Worm (Caenorhabditis elegans) whole organism, late embryonic: ENCODE measurements around the gene cdk-1.

ENCODE experiments used
- C08G9.2 ChIP-seq: sonication (generic microtip); optimal IDR thresholded peaks from 2 replicates; lab custom pipeline; 2016; ENCODE audit warnings: mild to moderate bottlenecking, missing genetic modification characterization, moderate library complexity, missing compliant biosample characterization
- C38D4.7 ChIP-seq: fragments of 200-800 bp; sonication (Bioruptor generic); optimal IDR thresholded peaks from 2 replicates; lab custom pipeline; 2018; ENCODE audit warnings: mild to moderate bottlenecking, missing genetic modification characterization, moderate library complexity, missing compliant biosample characterization
- K09A11.1 ChIP-seq: sonication (generic microtip); optimal IDR thresholded peaks from 2 replicates; lab custom pipeline; 2017; ENCODE audit warnings: antibody characterized with exemption, mild to moderate bottlenecking, missing genetic modification characterization, missing compliant biosample characterization; ENCODE audit not compliant: insufficient read depth
- T23F11.4 ChIP-seq: fragments of 200-800 bp; sonication (Bioruptor generic); optimal IDR thresholded peaks from 2 replicates; lab custom pipeline; 2018; ENCODE audit warnings: mild to moderate bottlenecking, missing genetic modification characterization, missing compliant biosample characterization
- ahr-1 ChIP-seq: sonication (generic microtip); optimal IDR thresholded peaks from 2 replicates; lab custom pipeline; 2016; ENCODE audit warnings: missing genetic modification characterization, missing compliant biosample characterization
- ama-1 ChIP-seq: fragments of 150-350 bp; optimal IDR thresholded peaks from 2 replicates; lab custom pipeline; 2014
- ceh-14 ChIP-seq: sonication (generic microtip); optimal IDR thresholded peaks from 2 replicates; lab custom pipeline; 2016; ENCODE audit warnings: missing genotype, missing genetic modification characterization, missing compliant biosample characterization
- ceh-18 ChIP-seq: sonication (generic microtip); optimal IDR thresholded peaks from 2 replicates; lab custom pipeline; 2016; ENCODE audit warnings: missing genetic modification characterization, missing compliant biosample characterization
- ceh-19 ChIP-seq: fragments of 200-800 bp; sonication (Bioruptor generic); optimal IDR thresholded peaks from 2 replicates; lab custom pipeline; 2018; ENCODE audit warnings: mild to moderate bottlenecking, missing genetic modification characterization, missing compliant biosample characterization
- ceh-30 ChIP-seq: fragments of 150-350 bp; optimal IDR thresholded peaks from 2 replicates; lab custom pipeline; 2014; ENCODE audit warnings: missing biosample characterization, missing genetic modification characterization
- ceh-31 ChIP-seq: sonication (generic microtip); optimal IDR thresholded peaks from 2 replicates; lab custom pipeline; 2016; ENCODE audit warnings: missing genetic modification characterization, missing compliant biosample characterization
- ceh-34 ChIP-seq: sonication (generic microtip); optimal IDR thresholded peaks from 2 replicates; lab custom pipeline; 2016; ENCODE audit warnings: mild to moderate bottlenecking, missing genetic modification characterization, missing compliant biosample characterization
- ceh-48 ChIP-seq: sonication (generic microtip); optimal IDR thresholded peaks from 2 replicates; lab custom pipeline; 2016; ENCODE audit warnings: missing genetic modification characterization, inconsistent platforms, missing compliant biosample characterization
- ceh-6 ChIP-seq: fragments of 200-800 bp; sonication (Bioruptor generic); optimal IDR thresholded peaks from 2 replicates; lab custom pipeline; 2018; ENCODE audit warnings: mild to moderate bottlenecking, missing genetic modification characterization, missing compliant biosample characterization
- ceh-9 ChIP-seq: sonication (generic microtip); optimal IDR thresholded peaks from 2 replicates; lab custom pipeline; 2016; ENCODE audit warnings: mild to moderate bottlenecking, missing genetic modification characterization, inconsistent platforms, missing compliant biosample characterization
- dve-1 ChIP-seq: sonication (generic microtip); optimal IDR thresholded peaks from 2 replicates; lab custom pipeline; 2017; ENCODE audit warnings: antibody characterized with exemption, mild to moderate bottlenecking, missing genetic modification characterization, missing compliant biosample characterization
- elt-2 ChIP-seq: sonication (generic microtip); optimal IDR thresholded peaks from 2 replicates; lab custom pipeline; 2016; ENCODE audit warnings: missing genetic modification reagents, missing genetic modification characterization, missing compliant biosample characterization
- elt-4 ChIP-seq: sonication (generic microtip); optimal IDR thresholded peaks from 2 replicates; lab custom pipeline; 2016; ENCODE audit warnings: missing genetic modification characterization, missing compliant biosample characterization
- ets-4 ChIP-seq: sonication (generic microtip); optimal IDR thresholded peaks from 2 replicates; lab custom pipeline; 2016; ENCODE audit warnings: missing genetic modification characterization, missing compliant biosample characterization
- eyg-1 ChIP-seq: sonication (generic microtip); optimal IDR thresholded peaks from 2 replicates; lab custom pipeline; 2016; ENCODE audit warnings: missing genotype, missing genetic modification characterization, missing compliant biosample characterization
- fax-1 ChIP-seq: sonication (generic microtip); optimal IDR thresholded peaks from 2 replicates; lab custom pipeline; 2016; ENCODE audit warnings: missing genotype, missing genetic modification characterization, missing compliant biosample characterization
- fkh-10 ChIP-seq: fragments of 150-350 bp; optimal IDR thresholded peaks from 2 replicates; lab custom pipeline; 2014; ENCODE audit warnings: missing biosample characterization, missing genetic modification reagents, missing genetic modification characterization
- fkh-6 ChIP-seq: sonication (generic microtip); optimal IDR thresholded peaks from 2 replicates; lab custom pipeline; 2016; ENCODE audit warnings: missing genetic modification characterization, missing compliant biosample characterization
- gmeb-2 ChIP-seq: sonication (generic microtip); optimal IDR thresholded peaks from 2 replicates; lab custom pipeline; 2016; ENCODE audit warnings: missing genetic modification characterization, inconsistent platforms, missing compliant biosample characterization
- hlh-30 ChIP-seq: sonication (generic microtip); optimal IDR thresholded peaks from 2 replicates; lab custom pipeline; 2017; ENCODE audit warnings: antibody characterized with exemption, missing genetic modification characterization, missing compliant biosample characterization; ENCODE audit not compliant: insufficient read depth
- nfya-1 ChIP-seq: sonication (generic microtip); optimal IDR thresholded peaks from 2 replicates; lab custom pipeline; 2017; ENCODE audit warnings: missing genetic modification characterization, mild to moderate bottlenecking, missing compliant biosample characterization, antibody characterized with exemption, moderate library complexity
- pha-2 ChIP-seq: sonication (generic microtip); optimal IDR thresholded peaks from 2 replicates; lab custom pipeline; 2017; ENCODE audit warnings: mild to moderate bottlenecking, missing genetic modification characterization, missing compliant biosample characterization
- pqm-1 ChIP-seq: sonication (generic microtip); optimal IDR thresholded peaks from 2 replicates; lab custom pipeline; 2016; ENCODE audit warnings: missing genetic modification characterization, missing compliant biosample characterization
- ref-2 ChIP-seq: sonication (generic microtip); optimal IDR thresholded peaks from 2 replicates; lab custom pipeline; 2016; ENCODE audit warnings: missing genetic modification characterization, missing compliant biosample characterization
- rnt-1 ChIP-seq: sonication (generic microtip); optimal IDR thresholded peaks from 2 replicates; lab custom pipeline; 2016; ENCODE audit warnings: missing genetic modification characterization, missing compliant biosample characterization
- sox-2 ChIP-seq: fragments of 200-800 bp; sonication (Bioruptor generic); IDR thresholded peaks from 2 replicates; pipeline ENCODE4 v1.3.6; 2022; ENCODE audit warnings: missing genetic modification reagents, missing genetic modification characterization, missing compliant biosample characterization
- sox-4 ChIP-seq: sonication (generic microtip); optimal IDR thresholded peaks from 2 replicates; lab custom pipeline; 2017; ENCODE audit warnings: mild to moderate bottlenecking, missing genetic modification characterization, inconsistent platforms, missing compliant biosample characterization
- syd-9 ChIP-seq: sonication (generic microtip); optimal IDR thresholded peaks from 2 replicates; lab custom pipeline; 2016; ENCODE audit warnings: mild to moderate bottlenecking, missing genetic modification characterization, moderate library complexity, missing compliant biosample characterization
- tbx-2 ChIP-seq: sonication (generic microtip); optimal IDR thresholded peaks from 2 replicates; lab custom pipeline; 2016; ENCODE audit warnings: missing genetic modification characterization, missing compliant biosample characterization
- ttx-3 ChIP-seq: sonication (generic microtip); optimal IDR thresholded peaks from 2 replicates; lab custom pipeline; 2016; ENCODE audit warnings: missing genetic modification reagents, missing genetic modification characterization, missing compliant biosample characterization
- unc-42 ChIP-seq: sonication (generic microtip); optimal IDR thresholded peaks from 2 replicates; lab custom pipeline; 2016; ENCODE audit warnings: missing genotype, missing genetic modification characterization, missing compliant biosample characterization
- unc-86 ChIP-seq: sonication (generic microtip); optimal IDR thresholded peaks from 2 replicates; lab custom pipeline; 2016; ENCODE audit warnings: missing genetic modification characterization, missing compliant biosample characterization
- zip-5 ChIP-seq: sonication (generic microtip); optimal IDR thresholded peaks from 2 replicates; lab custom pipeline; 2016; ENCODE audit warnings: missing genetic modification characterization, missing compliant biosample characterization
- ztf-16 ChIP-seq: sonication (generic microtip); optimal IDR thresholded peaks from 2 replicates; lab custom pipeline; 2017; ENCODE audit warnings: missing genetic modification characterization, missing compliant biosample characterization

The cdk-1 gene

ce11 chrIII:9779080-9779479 is 31.8 kb downstream of the cdk-1 start:
- TF ChIP-seq ceh-9 (tag; lab: Kevin White, UChicago), result no peak
- no peak for TF ChIP-seq C38D4.7
- no peak for TF ChIP-seq ceh-19
- TF ChIP-seq gmeb-2 (tag; lab: Kevin White, UChicago), result no peak
- TF ChIP-seq ceh-14 (tag; lab: Kevin White, UChicago), result no peak
- TF ChIP-seq pqm-1 (tag; lab: Kevin White, UChicago), result no peak
- TF ChIP-seq C08G9.2 (tag; lab: Kevin White, UChicago), result no peak
- TF ChIP-seq ztf-16 (tag; lab: Kevin White, UChicago), result no peak
- no peak for TF ChIP-seq ama-1
- no peak for TF ChIP-seq syd-9 (tag; lab: Kevin White, UChicago)
- TF ChIP-seq dve-1, result no peak
- TF ChIP-seq ceh-48, result no peak
- no peak for TF ChIP-seq ceh-31 (tag; lab: Kevin White, UChicago)
- TF ChIP-seq fkh-6 (tag; lab: Kevin White, UChicago), result no peak
- TF ChIP-seq fax-1, result no peak
- TF ChIP-seq zip-5, result no peak
- no peak for TF ChIP-seq rnt-1 (tag; lab: Kevin White, UChicago)
- TF ChIP-seq tbx-2, result no peak

ce11 chrIII:9780254-9780653 is 33.0 kb downstream of the cdk-1 start, which contains the start of gene sqv-3:
sqv-3 (minus strand) TSS chrIII:9780354.
- TF ChIP-seq elt-4, result no peak
- TF ChIP-seq ref-2 (tag; lab: Kevin White, UChicago), result no peak
- no peak for TF ChIP-seq nfya-1 (tag; lab: Kevin White, UChicago)
- TF ChIP-seq pha-2, result no peak
- no peak for TF ChIP-seq ahr-1 (tag; lab: Kevin White, UChicago)
- TF ChIP-seq sox-4 (tag; lab: Kevin White, UChicago), result no peak
- TF ChIP-seq fkh-10 (GFP tag; lab: Kevin White, UChicago), result no peak
- no peak for TF ChIP-seq ceh-48
- TF ChIP-seq T23F11.4 (GFP tag; lab: Kevin White, UChicago), result no peak

- TF ChIP-seq dve-1 (peak; percentile 58), ceh-48 (peak; percentile 47), sox-2 (GFP tag; lab: Robert Waterston, UW) (no peak), ttx-3 (tag; lab: Kevin White, UChicago) (peak; percentile 2), ceh-18 (tag; lab: Kevin White, UChicago) (peak; percentile 52), ceh-30 (tag; lab: Kevin White, UChicago) (peak; percentile 26), hlh-30 (tag; lab: Kevin White, UChicago) (peak; percentile 26), elt-4 (no peak), rnt-1 (tag; lab: Kevin White, UChicago) (peak; percentile 55), ceh-6 (GFP tag; lab: Kevin White, UChicago) (no peak), ceh-34 (tag; lab: Kevin White, UChicago) (peak; percentile 31), nfya-1 (tag; lab: Kevin White, UChicago) (peak; percentile 82), tbx-2 (peak; percentile 65), K09A11.1 (peak; percentile 15), ceh-31 (tag; lab: Kevin White, UChicago) (peak; percentile 61), ets-4 (peak; percentile 14), ama-1 (peak; percentile 24), eyg-1 (tag; lab: Kevin White, UChicago) (no peak), C08G9.2 (tag; lab: Kevin White, UChicago) (peak; percentile 15), sox-4 (tag; lab: Kevin White, UChicago) (no peak), ref-2 (tag; lab: Kevin White, UChicago) (peak; percentile 63), unc-42 (tag; lab: Kevin White, UChicago) (peak; percentile 44), elt-2 (tag; lab: Kevin White, UChicago) (peak; percentile 39), unc-86 (peak; percentile 40), pha-2 (no peak)
These were observed 33.5 kb downstream of the cdk-1 start, which contains the start of gene vha-1 for ce11 chrIII:9780665-9781304. vha-1 (plus strand) TSS chrIII:9781254.
